Fruit fly (Drosophila melanogaster): ENCODE data around the gene CG14006.

dm6 chr2L:5716580-5716979 lies 12.0 kb downstream of the CG14006 start, which contains the start of the genes CG14007 and CG34011:
- TF ChIP-seq CG1620 (GFP tag; optimal IDR thresholded peaks at IDR 0.05) = no peak
- no peak for TF ChIP-seq CG14711 (tag; optimal IDR thresholded peaks at IDR 0.05)
- no peak for TF ChIP-seq Mnt (GFP tag; optimal IDR thresholded peaks at IDR 0.05)
- no peak for TF ChIP-seq Crg-1 (GFP tag; optimal IDR thresholded peaks at IDR 0.05)
- TF ChIP-seq CG33017 (tag; optimal IDR thresholded peaks at IDR 0.05) = no peak
- no peak for TF ChIP-seq pad (GFP tag; optimal IDR thresholded peaks at IDR 0.05)
- TF ChIP-seq cnc (optimal IDR thresholded peaks at IDR 0.05) = no peak
- no peak for TF ChIP-seq ovo (GFP tag; optimal IDR thresholded peaks at IDR 0.05)
- no peak for TF ChIP-seq kay (GFP tag; ENCODE audit: borderline replicate concordance)
- TF ChIP-seq CG5204 (GFP tag; optimal IDR thresholded peaks at IDR 0.05) = no peak
- no peak for TF ChIP-seq Clk (GFP tag; optimal IDR thresholded peaks at IDR 0.05)
- TF ChIP-seq Hr96 (GFP tag; optimal IDR thresholded peaks at IDR 0.05) = no peak
- TF ChIP-seq toe (GFP tag; optimal IDR thresholded peaks at IDR 0.05) = no peak
- no peak for TF ChIP-seq CG11617 (GFP tag; optimal IDR thresholded peaks at IDR 0.05)
